Fruit fly (Drosophila melanogaster): ENCODE measurements around the gene CG6843.

- TF ChIP-seq CG9139 (GFP tag; optimal IDR thresholded peaks at IDR 0.05) (no peak), Eip78C (GFP tag) (no peak), CG6163 (GFP tag; IDR thresholded peaks at IDR 0.05) (no peak), CG8319 (GFP tag; optimal IDR thresholded peaks at IDR 0.05) (no peak), Blimp-1 (GFP tag; optimal IDR thresholded peaks at IDR 0.05) (no peak), fd85E (GFP tag; optimal IDR thresholded peaks at IDR 0.05) (no peak), CG7368 (GFP tag; optimal IDR thresholded peaks at IDR 0.05) (no peak), CG6854 (GFP tag; optimal IDR thresholded peaks at IDR 0.05) (no peak), CG10631 (GFP tag; optimal IDR thresholded peaks at IDR 0.05) (no peak), dac (GFP tag; optimal IDR thresholded peaks at IDR 0.05) (no peak), Sox14 (GFP tag; optimal IDR thresholded peaks at IDR 0.05) (no peak), ss (GFP tag; optimal IDR thresholded peaks at IDR 0.05) (no peak), fkh (GFP tag; optimal IDR thresholded peaks at IDR 0.05) (no peak), spab (GFP tag; optimal IDR thresholded peaks at IDR 0.05) (no peak)
Measured at dm6 chr3L:18904772-18905601, 3.6 kb downstream of the CG6843 start, which contains the start of the genes CSN1b and Prp6.

Measured in whole organism, prepupa.